Worm (Caenorhabditis elegans) whole organism, L1 larva: Measurements from ENCODE around the gene ZC262.13.

Experiments
- Y116A8C.19 ChIP-seq: sonication (generic microtip); optimal IDR thresholded peaks from 2 replicates; lab custom pipeline; 2016; ENCODE audit warnings: missing compliant biosample characterization, missing genetic modification characterization, borderline replicate concordance
- aha-1 ChIP-seq: fragments of 150-350 bp; optimal IDR thresholded peaks from 2 replicates; lab custom pipeline; 2014; ENCODE audit warnings: missing biosample characterization, missing genetic modification characterization
- aly-2 ChIP-seq: fragments of 150-350 bp; optimal IDR thresholded peaks from 2 replicates; lab custom pipeline; 2014; ENCODE audit warnings: missing biosample characterization, missing genetic modification characterization
- ceh-90 ChIP-seq: sonication (generic microtip); optimal IDR thresholded peaks from 2 replicates; lab custom pipeline; 2016; ENCODE audit warnings: missing genetic modification characterization, missing compliant biosample characterization
- egl-27 ChIP-seq, 2 experiments: fragments of 150-350 bp in 1 of 2; sonication (generic microtip); optimal IDR thresholded peaks; 3 replicates each; lab custom pipeline; 2017 to 2018; ENCODE audit warnings: missing biosample characterization in 2 of 2, missing genetic modification characterization in 2 of 2, missing genetic modification reagents in 2 of 2
- jun-1 ChIP-seq: fragments of 150-350 bp; optimal IDR thresholded peaks from 2 replicates; lab custom pipeline; 2014; ENCODE audit warnings: missing biosample characterization, missing genetic modification reagents, missing genetic modification characterization
- lsy-2 ChIP-seq, 2 experiments: fragments of 150-350 bp; optimal IDR thresholded peaks; 2 replicates each; lab custom pipeline; 2014; ENCODE audit warnings: missing biosample characterization in 2 of 2, missing genetic modification characterization in 2 of 2
- nhr-11 ChIP-seq: fragments of 150-350 bp; optimal IDR thresholded peaks from 2 replicates; lab custom pipeline; 2014; ENCODE audit warnings: missing biosample characterization, missing genetic modification characterization
- nhr-20 ChIP-seq: sonication (generic microtip); optimal IDR thresholded peaks from 2 replicates; lab custom pipeline; 2016; ENCODE audit warnings: mild to moderate bottlenecking, missing genetic modification characterization, missing compliant biosample characterization
- nhr-237 ChIP-seq: fragments of 150-350 bp; optimal IDR thresholded peaks from 2 replicates; lab custom pipeline; 2014; ENCODE audit warnings: missing biosample characterization, missing genetic modification characterization
- nhr-85 ChIP-seq: sonication (generic microtip); peaks from one replicate; lab custom pipeline; 2016; ENCODE audit warnings: missing genetic modification characterization, inconsistent platforms, missing compliant biosample characterization
- pqm-1 ChIP-seq: sonication (generic microtip); optimal IDR thresholded peaks from 3 replicates; lab custom pipeline; 2017; ENCODE audit warnings: missing biosample characterization, missing genetic modification characterization
- zag-1 ChIP-seq: fragments of 150-350 bp; optimal IDR thresholded peaks from 2 replicates; lab custom pipeline; 2014; ENCODE audit warnings: missing biosample characterization, missing genetic modification characterization

ce11 chrIII:8356407-8356881 is 30.4 kb downstream of the ZC262.13 start:
- TF ChIP-seq nhr-20 (tag; lab: Kevin White, UChicago) (peak; percentile 88), aha-1 (tag; lab: Kevin White, UChicago) (no peak), Y116A8C.19 (no peak), nhr-11 (no peak), lsy-2 (tag; optimal IDR thresholded peaks at IDR 0.05; lab: Kevin White, UChicago) (peak; percentile 74 to 93), egl-27 (tag; optimal IDR thresholded peaks at IDR 0.05; lab: Kevin White, UChicago) (peak in 1 of 2 experiments; percentile 4), nhr-237 (tag; lab: Kevin White, UChicago) (no peak), pqm-1 (no peak), jun-1 (tag; lab: Kevin White, UChicago) (peak; percentile 50), aly-2 (tag; lab: Kevin White, UChicago) (peak; percentile 77), zag-1 (tag; lab: Kevin White, UChicago) (peak; percentile 3), ceh-90 (tag; lab: Kevin White, UChicago) (no peak), nhr-85 (tag; lab: Kevin White, UChicago) (peak; percentile 84)
